Worm (Caenorhabditis elegans) whole organism, midembryonic: ENCODE measurements around the gene Y17G9B.2.

Experiments used
- T22C8.4 ChIP-seq: fragments of 200-800 bp; sonication (Bioruptor generic); IDR thresholded peaks from 2 replicates; pipeline ENCODE4 v1.3.6; 2022; ENCODE audit warnings: missing genetic modification characterization, missing compliant biosample characterization
- cog-1 ChIP-seq: sonication (generic microtip); optimal IDR thresholded peaks from 2 replicates; lab custom pipeline; 2016; ENCODE audit warnings: missing genetic modification characterization, missing compliant biosample characterization
- flt-1 ChIP-seq: fragments of 200-800 bp; sonication (Bioruptor generic); IDR thresholded peaks from 2 replicates; pipeline ENCODE4 v1.3.6; 2022; ENCODE audit warnings: missing genetic modification characterization, missing compliant biosample characterization
- klf-2 ChIP-seq: fragments of 200-800 bp; sonication (Bioruptor generic); conservative IDR thresholded peaks from 2 replicates; pipeline ENCODE4 v1.3.6; 2022; ENCODE audit warnings: missing genetic modification reagents, missing genetic modification characterization, missing compliant biosample characterization
- med-1 ChIP-seq: sonication (generic microtip); optimal IDR thresholded peaks from 2 replicates; lab custom pipeline; 2017; ENCODE audit warnings: missing genetic modification characterization, mild to moderate bottlenecking, missing compliant biosample characterization, antibody characterized with exemption, missing genetic modification reagents; ENCODE audit not compliant: insufficient read depth
- ref-1 ChIP-seq: fragments of 200-800 bp; sonication (Bioruptor generic); conservative IDR thresholded peaks from 2 replicates; pipeline ENCODE4 v1.3.6; 2022; ENCODE audit warnings: missing genetic modification reagents, missing genetic modification characterization, missing compliant biosample characterization
- tab-1 ChIP-seq: fragments of 200-800 bp; sonication (Bioruptor generic); IDR thresholded peaks from 2 replicates; pipeline ENCODE4 v1.3.6; 2022; ENCODE audit warnings: missing genetic modification characterization, missing compliant biosample characterization
- ztf-23 ChIP-seq: fragments of 200-800 bp; sonication (Bioruptor generic); IDR thresholded peaks from 2 replicates; pipeline ENCODE4 v1.3.6; 2022; ENCODE audit warnings: missing genetic modification reagents, missing genetic modification characterization, missing compliant biosample characterization
- ztf-29 ChIP-seq: fragments of 200-800 bp; sonication (Bioruptor generic); IDR thresholded peaks from 2 replicates; pipeline ENCODE4 v1.3.6; 2022; ENCODE audit warnings: missing genetic modification reagents, missing genetic modification characterization, missing compliant biosample characterization

Gene Y17G9B.2

DNA sequence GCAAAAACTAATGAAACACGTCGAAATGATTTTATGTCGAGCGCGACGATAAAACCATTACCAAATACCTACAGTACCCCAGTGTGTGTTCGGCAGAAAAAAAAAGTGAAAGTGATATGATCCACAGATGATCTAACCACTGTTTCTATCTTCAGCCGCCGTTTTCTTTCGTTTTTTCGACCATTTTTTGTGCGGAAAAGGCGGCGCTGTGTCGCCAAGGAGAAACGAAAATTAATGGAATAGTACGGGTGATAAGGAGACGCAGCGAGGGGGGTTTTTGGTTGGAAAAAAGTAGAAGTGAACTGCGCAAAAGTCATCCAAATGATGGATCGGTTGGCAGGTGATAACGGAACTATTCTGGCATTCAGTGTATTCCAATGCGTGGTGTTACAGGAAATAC lies 31.2 kb downstream of the Y17G9B.2 start:
- TF ChIP-seq cog-1 (no peak), med-1 (GFP tag; lab: Kevin White, UChicago) (no peak), ztf-23 (no peak), klf-2 (no peak), T22C8.4 (GFP tag; lab: Robert Waterston, UW) (no peak), tab-1 (GFP tag; lab: Robert Waterston, UW) (no peak)

DNA sequence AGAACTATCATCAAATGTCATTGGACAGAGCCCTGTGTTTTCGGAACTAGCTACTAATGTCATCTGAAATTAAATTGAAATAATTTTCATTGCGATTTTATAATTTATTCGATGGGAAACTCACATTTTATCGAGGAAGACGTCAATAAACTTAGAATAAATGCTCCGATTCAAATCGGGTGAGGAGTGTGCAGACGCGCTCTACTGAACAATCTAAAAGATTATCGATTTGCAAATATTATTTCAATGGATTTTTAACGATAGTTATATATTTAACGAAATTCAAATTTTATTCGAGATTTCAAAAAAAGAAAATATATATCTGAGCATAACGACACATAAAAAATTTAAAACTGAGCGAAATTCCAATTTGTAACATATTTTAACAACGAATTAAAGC lies 35.2 kb downstream of the Y17G9B.2 start, which contains the start of gene eor-1:
TSS of gene eor-1 (minus strand) at position 65 of the 400 bp plus-strand sequence.
- peak; percentile 85 for TF ChIP-seq T22C8.4 (GFP tag; lab: Robert Waterston, UW)
- TF ChIP-seq flt-1, result no peak; the same call in 1 of the 2 replicates

DNA sequence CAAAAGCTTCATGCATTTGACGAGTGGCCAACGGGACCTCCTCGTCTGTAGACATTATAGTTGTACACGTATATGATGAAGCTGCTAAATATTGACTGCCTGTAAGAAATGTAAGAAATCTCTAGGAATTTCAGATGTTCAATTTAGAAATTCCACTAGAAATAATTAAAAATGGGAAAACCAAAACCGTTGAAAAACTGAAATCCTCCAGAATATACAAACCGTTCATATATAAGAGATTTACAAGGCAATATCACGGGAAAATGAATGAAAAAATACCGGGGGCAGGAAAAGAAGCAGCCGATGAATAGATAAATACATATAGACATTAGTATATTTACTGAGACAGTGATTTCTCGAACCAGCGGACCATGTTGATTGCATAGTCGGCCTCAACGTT lies 38.5 kb downstream of the Y17G9B.2 start, which contains the start of gene dpf-7:
TSS of gene dpf-7 (minus strand) at position 101 of the 400 bp plus-strand sequence.
- TF ChIP-seq flt-1, result no peak
- TF ChIP-seq ztf-29 (GFP tag; lab: Robert Waterston, UW), result no peak

DNA sequence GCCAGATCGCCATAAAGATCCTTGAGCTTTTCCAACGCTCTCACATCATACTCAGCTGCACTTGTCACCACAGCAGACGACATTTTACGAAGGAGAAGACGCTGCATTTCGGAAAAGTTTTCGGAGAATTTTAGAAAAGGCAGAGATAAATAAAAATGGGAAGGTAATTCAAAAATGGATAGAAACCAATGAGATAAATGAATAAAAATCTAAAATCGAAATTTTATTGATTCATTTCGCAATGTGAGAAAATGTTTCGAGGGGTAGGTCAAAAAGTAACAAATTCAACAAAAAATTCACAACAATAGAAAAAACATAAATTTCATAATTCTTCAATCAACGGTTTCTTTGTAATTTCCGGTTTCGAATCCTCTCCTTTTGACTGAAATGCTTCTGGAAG lies 42.5 kb downstream of the Y17G9B.2 start, which contains the start of gene dpf-5:
TSS of gene dpf-5 (minus strand) at position 101 of the 400 bp plus-strand sequence.
- TF ChIP-seq ref-1 (no peak), med-1 (GFP tag; lab: Kevin White, UChicago) (no peak), tab-1 (GFP tag; lab: Robert Waterston, UW) (no peak), ztf-29 (GFP tag; lab: Robert Waterston, UW) (no peak), T22C8.4 (GFP tag; lab: Robert Waterston, UW) (no peak), cog-1 (no peak), ztf-23 (no peak), flt-1 (no peak), klf-2 (no peak)

DNA sequence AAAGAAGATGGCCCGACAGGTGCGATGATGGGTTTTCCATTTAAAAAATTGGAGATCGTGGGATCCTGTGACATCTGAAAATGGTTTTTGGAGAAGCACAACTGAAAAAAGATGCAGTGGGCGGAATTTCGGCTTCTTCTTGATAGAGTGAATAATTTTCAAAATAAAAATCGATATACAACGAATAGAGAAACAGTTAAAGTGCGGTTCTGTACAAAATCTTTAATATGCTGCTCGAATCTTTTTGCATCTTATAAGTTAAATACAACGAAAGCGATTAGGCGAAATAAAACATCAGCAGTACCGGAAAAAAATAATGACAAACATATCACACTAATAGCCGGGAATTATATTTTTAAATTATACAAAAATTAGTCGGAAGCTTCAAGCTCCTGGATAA lies 43.3 kb downstream of the Y17G9B.2 start, which contains the start of gene H06H21.11:
TSS of gene H06H21.11 (minus strand) at position 101 of the 400 bp plus-strand sequence.
- no peak for TF ChIP-seq cog-1
- no peak for TF ChIP-seq ztf-29 (GFP tag; lab: Robert Waterston, UW)
- no peak for TF ChIP-seq ref-1
- no peak for TF ChIP-seq ztf-23
- no peak for TF ChIP-seq flt-1

DNA sequence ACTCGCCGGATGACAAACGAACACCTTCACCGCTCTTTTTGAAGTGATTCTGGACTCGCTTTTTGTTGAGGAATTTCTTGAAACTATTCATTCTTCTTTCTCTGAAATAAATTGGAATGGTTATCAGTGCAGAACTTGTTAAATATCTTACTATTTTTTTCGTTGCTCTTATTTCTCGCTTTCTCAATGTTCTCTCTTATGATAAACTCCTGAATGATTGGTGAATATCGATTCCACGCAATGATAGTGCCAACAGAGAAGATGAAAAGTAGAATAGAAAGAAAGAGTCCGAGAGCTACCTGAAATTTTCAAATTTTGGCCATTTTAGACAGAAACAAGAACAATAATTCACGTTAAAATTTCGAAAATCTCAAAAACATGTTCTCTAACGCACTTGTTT lies 45.5 kb downstream of the Y17G9B.2 start, which contains the start of gene ubxn-6:
TSS of gene ubxn-6 (minus strand) at position 101 of the 400 bp plus-strand sequence.
- TF ChIP-seq flt-1 (no peak), ref-1 (no peak), med-1 (GFP tag; lab: Kevin White, UChicago) (no peak), ztf-29 (GFP tag; lab: Robert Waterston, UW) (no peak), klf-2 (no peak), ztf-23 (no peak), tab-1 (GFP tag; lab: Robert Waterston, UW) (no peak)

DNA sequence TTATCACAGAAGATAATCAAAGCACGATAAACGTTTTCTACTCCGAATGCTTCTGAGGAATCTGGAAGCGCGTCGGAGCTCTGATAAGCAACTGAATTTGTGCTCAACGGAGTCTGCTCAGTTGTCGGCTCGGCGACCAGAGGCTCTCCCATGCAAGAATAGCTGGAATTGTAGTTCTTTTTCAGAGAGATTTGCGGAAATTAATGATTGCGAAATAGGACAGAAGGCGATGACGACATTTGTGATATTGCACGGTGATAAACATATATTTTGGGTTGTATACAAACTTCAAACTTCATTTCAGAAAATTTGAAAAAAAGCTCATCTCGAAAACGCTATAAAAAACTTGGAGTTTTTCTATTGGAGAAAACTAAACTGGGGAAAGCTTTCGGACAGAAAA lies 45.9 kb downstream of the Y17G9B.2 start, which contains the start of gene H06H21.37:
TSS of gene H06H21.37 (minus strand) at position 162 of the 400 bp plus-strand sequence.
- TF ChIP-seq klf-2, result no peak
- no peak for TF ChIP-seq T22C8.4 (GFP tag; lab: Robert Waterston, UW)
- no peak for TF ChIP-seq ref-1
- TF ChIP-seq med-1 (GFP tag; lab: Kevin White, UChicago), result no peak
- no peak for TF ChIP-seq ztf-29 (GFP tag; lab: Robert Waterston, UW)
- no peak for TF ChIP-seq flt-1
- no peak for TF ChIP-seq cog-1
- TF ChIP-seq tab-1 (GFP tag; lab: Robert Waterston, UW), result no peak
- no peak for TF ChIP-seq ztf-23

DNA sequence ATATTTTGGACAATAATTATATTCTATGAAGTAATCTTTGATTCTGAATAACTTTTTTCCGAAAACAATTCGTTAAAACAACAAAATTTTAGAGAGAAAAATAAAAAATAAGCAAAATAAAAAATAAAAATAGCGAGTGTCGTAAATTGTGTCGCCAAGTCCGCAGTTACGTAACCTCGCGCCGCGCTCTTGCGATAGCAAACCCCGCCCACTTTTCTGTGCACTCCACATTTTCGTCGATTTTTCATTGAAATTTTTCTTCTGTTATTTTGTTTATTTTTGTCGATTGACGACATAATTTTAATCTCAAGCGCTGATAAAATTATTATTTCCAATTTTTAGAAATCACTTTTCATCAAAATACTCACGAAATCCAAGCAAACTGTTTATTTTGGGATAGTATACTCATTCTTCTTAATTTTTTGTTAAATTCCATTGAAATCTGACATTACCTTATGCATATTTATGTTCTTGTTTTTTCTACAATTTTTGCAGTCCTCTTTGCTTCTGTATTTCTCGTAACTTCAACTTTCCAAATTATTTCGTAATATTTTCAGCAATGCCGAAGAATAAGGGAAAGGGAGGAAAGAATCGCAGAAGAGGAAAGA lies 46.5 kb downstream of the Y17G9B.2 start, which contains the start of gene eif-1.A:
TSS of gene eif-1.A (plus strand) at position 558 of the 608 bp plus-strand sequence.
- no peak for TF ChIP-seq ref-1
- peak; percentile 21 for TF ChIP-seq med-1 (GFP tag; lab: Kevin White, UChicago)
- no peak for TF ChIP-seq cog-1
- TF ChIP-seq klf-2, result 0 out of 2 replicates have a peak, but pooled peaks have one; percentile 7
- TF ChIP-seq ztf-23, result 0 out of 2 replicates have a peak, but pooled peaks have one; percentile 51
- TF ChIP-seq ztf-29 (GFP tag; lab: Robert Waterston, UW), result no peak
- 0 out of 2 replicates have a peak, but pooled peaks have one; percentile 16 for TF ChIP-seq flt-1
- no peak for TF ChIP-seq tab-1 (GFP tag; lab: Robert Waterston, UW)
- no peak for TF ChIP-seq T22C8.4 (GFP tag; lab: Robert Waterston, UW)

DNA sequence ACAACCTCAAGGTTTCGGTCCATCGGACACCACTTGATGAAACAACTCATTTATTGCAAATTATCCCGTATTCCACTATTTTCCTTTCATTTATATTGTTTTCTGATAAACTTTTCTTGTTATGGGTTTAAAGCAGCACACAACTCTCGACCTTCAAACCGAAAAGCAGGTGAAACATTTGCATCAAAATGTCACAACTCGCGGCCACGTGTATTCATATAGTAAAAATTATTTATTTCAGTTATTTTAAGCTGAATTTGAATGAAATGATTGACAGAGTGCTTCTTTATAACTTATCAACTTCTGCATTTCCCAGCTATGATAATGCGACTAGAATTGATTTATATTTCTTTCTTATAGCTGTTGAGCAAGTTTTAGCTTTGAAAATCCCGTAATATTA lies 47.9 kb downstream of the Y17G9B.2 start, which contains the start of gene srw-95:
TSS of gene srw-95 (plus strand) at position 213 of the 400 bp plus-strand sequence.
- TF ChIP-seq tab-1 (GFP tag; lab: Robert Waterston, UW) (no peak), ref-1 (no peak), klf-2 (no peak), ztf-23 (no peak), med-1 (GFP tag; lab: Kevin White, UChicago) (no peak), ztf-29 (GFP tag; lab: Robert Waterston, UW) (no peak), flt-1 (no peak), cog-1 (no peak), T22C8.4 (GFP tag; lab: Robert Waterston, UW) (no peak)

DNA sequence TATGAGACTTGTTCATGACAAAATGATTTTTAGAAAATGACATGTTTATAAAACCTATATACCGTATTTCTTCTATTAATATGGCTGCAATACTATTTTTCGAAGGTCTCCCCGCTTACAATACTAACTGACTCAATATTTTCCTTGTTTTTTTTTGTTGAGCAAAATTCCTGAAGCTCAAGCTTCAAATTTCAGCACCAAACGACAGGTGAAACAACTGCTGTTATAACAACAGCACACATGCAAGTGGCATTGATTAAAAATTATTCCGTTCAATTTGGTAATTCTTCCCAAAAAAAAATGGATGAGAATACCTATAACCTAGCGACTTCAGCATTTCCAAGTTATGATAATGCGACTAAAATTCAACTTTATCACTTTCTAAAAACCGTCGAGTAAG lies 50.2 kb downstream of the Y17G9B.2 start, which contains the start of gene srw-94:
TSS of gene srw-94 (plus strand) at position 301 of the 400 bp plus-strand sequence.
- TF ChIP-seq flt-1 (no peak), tab-1 (GFP tag; lab: Robert Waterston, UW) (no peak), ztf-23 (no peak), ztf-29 (GFP tag; lab: Robert Waterston, UW) (no peak), med-1 (GFP tag; lab: Kevin White, UChicago) (no peak), ref-1 (no peak), T22C8.4 (GFP tag; lab: Robert Waterston, UW) (no peak), klf-2 (no peak), cog-1 (no peak)
